Fruit fly (Drosophila melanogaster): ENCODE data around the gene obst-I.
A peak's percentile ranks its signal among the peaks of the same experiment; 100 is the strongest.

The obst-I gene

dm6 chr3L:2243846-2244528 lies 23.7 kb upstream of the obst-I start, which contains the start of gene CG32301 (continued):
- no peak for TF ChIP-seq Deaf1 (tag; optimal IDR thresholded peaks at IDR 0.05)
- 0 out of 3 replicates have a peak, but pooled peaks have one; percentile 25 for TF ChIP-seq CG7963 (GFP tag; IDR thresholded peaks at IDR 0.05; ENCODE audit: partially characterized antibody)
- TF ChIP-seq CG16815 (GFP tag; optimal IDR thresholded peaks at IDR 0.05) = no peak
- peak; percentile 29; the same call in 1 of the 2 replicates for TF ChIP-seq ato (GFP tag; IDR thresholded peaks at IDR 0.05; ENCODE audit: partially characterized antibody)
- no peak for TF ChIP-seq chn (GFP tag; optimal IDR thresholded peaks at IDR 0.05)
- peak; percentile 43 for TF ChIP-seq onecut (GFP tag; IDR thresholded peaks at IDR 0.05)
- TF ChIP-seq knrl (GFP tag; IDR thresholded peaks at IDR 0.05; ENCODE audit: partially characterized antibody) = peak; percentile 24; the same call in 1 of the 3 replicates
- no peak for TF ChIP-seq E2f1 (GFP tag; IDR thresholded peaks at IDR 0.05)
- TF ChIP-seq CG14860 (GFP tag; IDR thresholded peaks at IDR 0.05; ENCODE audit: partially characterized antibody) = peak; percentile 53; the same call in 1 of the 3 replicates
- TF ChIP-seq MESR4 (GFP tag; optimal IDR thresholded peaks at IDR 0.05) = no peak
- TF ChIP-seq Hmr (GFP tag; optimal IDR thresholded peaks at IDR 0.05) = peak; percentile 70
- peak; percentile 28; the same call in 1 of the 2 replicates for TF ChIP-seq vvl (GFP tag; IDR thresholded peaks at IDR 0.05)
- peak; percentile 42 for TF ChIP-seq gfzf (GFP tag; optimal IDR thresholded peaks at IDR 0.05)
- no peak for TF ChIP-seq CG11456 (GFP tag; IDR thresholded peaks at IDR 0.05)
- peak; percentile 83 for TF ChIP-seq CG6791 (GFP tag; IDR thresholded peaks at IDR 0.05; ENCODE audit: partially characterized antibody)
- TF ChIP-seq Scr (GFP tag; IDR thresholded peaks at IDR 0.05; ENCODE audit: partially characterized antibody) = peak; percentile 42
- TF ChIP-seq stwl (tag; optimal IDR thresholded peaks at IDR 0.05) = no peak
- TF ChIP-seq fd96Cb (tag; optimal IDR thresholded peaks at IDR 0.05) = no peak
- TF ChIP-seq CG13894 (tag; optimal IDR thresholded peaks at IDR 0.05) = no peak
- peak; percentile 97 for TF ChIP-seq Myb (GFP tag; optimal IDR thresholded peaks at IDR 0.05)
- peak; percentile 41; the same call in 1 of the 2 replicates for TF ChIP-seq nerfin-2 (GFP tag; IDR thresholded peaks at IDR 0.05; ENCODE audit: partially characterized antibody)
- TF ChIP-seq CG9797 (GFP tag; optimal IDR thresholded peaks at IDR 0.05) = peak; percentile 67
- TF ChIP-seq inv (GFP tag; IDR thresholded peaks at IDR 0.05; ENCODE audit: partially characterized antibody) = no peak
- TF ChIP-seq CG12659 (GFP tag; optimal IDR thresholded peaks at IDR 0.05) = no peak
- peak; percentile 45 for TF ChIP-seq Dp (GFP tag; optimal IDR thresholded peaks at IDR 0.05)
- no peak for TF ChIP-seq tap (tag; optimal IDR thresholded peaks at IDR 0.05)
- TF ChIP-seq ranshi (GFP tag; IDR thresholded peaks at IDR 0.05) = no peak
- no peak for TF ChIP-seq CG8924 (tag; optimal IDR thresholded peaks at IDR 0.05)
- TF ChIP-seq CG7987 (GFP tag; optimal IDR thresholded peaks at IDR 0.05) = no peak
- no peak for TF ChIP-seq H2.0 (GFP tag; IDR thresholded peaks at IDR 0.05)
- TF ChIP-seq unc-4 (GFP tag; IDR thresholded peaks at IDR 0.05; ENCODE audit: partially characterized antibody) = 0 out of 2 replicates have a peak, but pooled peaks have one; percentile 32
- TF ChIP-seq crol (GFP tag; IDR thresholded peaks at IDR 0.05) = no peak
- no peak for TF ChIP-seq CG10654 (GFP tag; optimal IDR thresholded peaks at IDR 0.05)
- no peak for TF ChIP-seq Stat92E (GFP tag; optimal IDR thresholded peaks at IDR 0.05)
- TF ChIP-seq pzg (GFP tag; optimal IDR thresholded peaks at IDR 0.05) = peak; percentile 3
- TF ChIP-seq CG8089 (GFP tag; optimal IDR thresholded peaks at IDR 0.05) = no peak
- peak; percentile 64 for TF ChIP-seq sna (GFP tag; IDR thresholded peaks at IDR 0.05; ENCODE audit: partially characterized antibody)
- no peak for TF ChIP-seq CG16779 (GFP tag; IDR thresholded peaks at IDR 0.05)
- TF ChIP-seq en (GFP tag; optimal IDR thresholded peaks at IDR 0.05) = no peak
- no peak for TF ChIP-seq CG10565 (GFP tag; optimal IDR thresholded peaks at IDR 0.05)
- TF ChIP-seq ind (GFP tag; optimal IDR thresholded peaks at IDR 0.05) = no peak
- no peak for TF ChIP-seq bigmax (GFP tag; optimal IDR thresholded peaks at IDR 0.05)
- TF ChIP-seq hkb (optimal IDR thresholded peaks at IDR 0.05) = peak; percentile 80
- TF ChIP-seq hkb (GFP tag; IDR thresholded peaks at IDR 0.05) = no peak
- TF ChIP-seq CG17612 (GFP tag; IDR thresholded peaks at IDR 0.05) = no peak; the same call in 1 of the 2 replicates
- 0 out of 3 replicates have a peak, but pooled peaks have one; percentile 18 for TF ChIP-seq CG16813 (GFP tag; IDR thresholded peaks at IDR 0.05; ENCODE audit: partially characterized antibody)
- peak; percentile 74; the same call in 2 of the 4 replicates for TF ChIP-seq chinmo (GFP tag; IDR thresholded peaks at IDR 0.05; ENCODE audit: partially characterized antibody)

All from whole organism, embryonic.